Fruit fly (Drosophila melanogaster) whole organism, wandering third instar larva: ENCODE measurements around the gene CG11438.

Experiments used
- HLH106 ChIP-seq: fragments of 200-800 bp; optimal IDR thresholded peaks from 3 replicates; lab custom pipeline; 2019; ENCODE audit warnings: missing biosample characterization, mild to moderate bottlenecking, missing genetic modification characterization, moderate library complexity
- OdsH ChIP-seq: fragments of 200-800 bp; sonication (Bioruptor generic); optimal IDR thresholded peaks from 2 replicates; lab custom pipeline; 2016; ENCODE audit warnings: missing biosample characterization, mild to moderate bottlenecking, missing genetic modification characterization
- Rel ChIP-seq, 2 experiments: fragments of 200-800 bp; sonication (Bioruptor generic) in 1 of 2; optimal IDR thresholded peaks; 2 replicates in 1 of 2; 3 replicates in 1 of 2; lab custom pipeline; 2016 to 2019; ENCODE audit warnings: mild to moderate bottlenecking in 2 of 2, missing biosample characterization in 2 of 2, missing genetic modification characterization in 2 of 2, moderate library complexity in 1 of 2
- Sp1 ChIP-seq: fragments of 200-800 bp; sonication (Bioruptor generic); optimal IDR thresholded peaks from 3 replicates; lab custom pipeline; 2019; ENCODE audit warnings: missing biosample characterization, mild to moderate bottlenecking, missing genetic modification characterization, moderate library complexity
- dl ChIP-seq, 2 experiments: fragments of 175-275, 200-275 bp in 1 of 2; fragments of 200-275 bp in 1 of 2; sonication (Bioruptor generic); optimal IDR thresholded peaks; lab custom pipeline; 2018; ENCODE audit warnings: mild to moderate bottlenecking in 2 of 2, missing biosample characterization in 2 of 2, missing genetic modification characterization in 2 of 2, moderate library complexity in 2 of 2; ENCODE audit not compliant: partially characterized antibody in 2 of 2, insufficient read depth in 1 of 2
- jim ChIP-seq: fragments of 175-275, 200-325 bp; sonication (Bioruptor generic); optimal IDR thresholded peaks from 2 replicates; lab custom pipeline; 2016; ENCODE audit warnings: missing biosample characterization, mild to moderate bottlenecking, missing genetic modification characterization
- lola ChIP-seq: fragments of >200 bp; optimal IDR thresholded peaks from 2 replicates; lab custom pipeline; 2017; ENCODE audit warnings: missing biosample characterization, missing genetic modification characterization
- pan ChIP-seq: fragments of >200 bp; optimal IDR thresholded peaks from 2 replicates; lab custom pipeline; 2017
- psq ChIP-seq: fragments of 200-800 bp; sonication (Bioruptor generic); optimal IDR thresholded peaks from 3 replicates; lab custom pipeline; 2017; ENCODE audit warnings: missing biosample characterization, mild to moderate bottlenecking, missing genetic modification characterization, moderate library complexity
- rgr ChIP-seq: fragments of 200-800 bp; sonication (Bioruptor generic); optimal IDR thresholded peaks from 3 replicates; lab custom pipeline; 2016; ENCODE audit warnings: missing biosample characterization, mild to moderate bottlenecking, missing genetic modification characterization
- sage ChIP-seq: fragments of 200-800 bp; sonication (Bioruptor generic); optimal IDR thresholded peaks from 2 replicates; lab custom pipeline; 2016; ENCODE audit warnings: missing biosample characterization, mild to moderate bottlenecking, missing genetic modification characterization

DNA sequence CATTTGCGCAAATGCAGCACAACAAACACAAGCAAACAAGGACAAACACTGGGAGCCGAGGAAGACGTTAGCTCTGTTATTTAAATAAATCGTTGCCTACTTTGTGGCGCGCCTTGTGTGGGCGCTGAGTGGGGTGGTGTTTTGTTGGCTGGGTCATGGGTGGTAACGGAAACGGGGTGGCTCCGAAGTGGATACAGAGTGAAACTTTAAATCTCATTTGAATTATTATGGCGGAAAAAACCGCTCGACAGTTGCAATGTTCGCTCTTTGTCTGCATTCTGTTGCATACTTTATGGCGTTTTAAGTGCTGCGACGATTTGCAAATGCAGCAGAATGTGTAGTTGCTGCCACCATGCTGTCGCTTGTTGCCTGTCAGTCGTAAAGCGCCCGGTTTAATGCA is 32.2 kb downstream of the CG11438 start:
- no peak for TF ChIP-seq pan (lab: Kevin White, UChicago)
- no peak for TF ChIP-seq jim (GFP tag; lab: Kevin White, UChicago)
- no peak for TF ChIP-seq lola (GFP tag; lab: Kevin White, UChicago)
- no peak for TF ChIP-seq psq (GFP tag; lab: Kevin White, UChicago)
- no peak for TF ChIP-seq OdsH
- TF ChIP-seq HLH106: no peak
- no peak for TF ChIP-seq rgr (GFP tag; lab: Kevin White, UChicago)
- TF ChIP-seq sage (GFP tag; lab: Kevin White, UChicago): no peak
- no peak for TF ChIP-seq dl (GFP tag; optimal IDR thresholded peaks at IDR 0.05; lab: Kevin White, UChicago; ENCODE audit: insufficient read depth in 1 of 2, partially characterized antibody in 2 of 2)
- no peak for TF ChIP-seq Rel (GFP tag; optimal IDR thresholded peaks at IDR 0.05; lab: Kevin White, UChicago)
- TF ChIP-seq Rel (tag; optimal IDR thresholded peaks at IDR 0.05; lab: Kevin White, UChicago): no peak
- no peak for TF ChIP-seq Sp1 (GFP tag; lab: Kevin White, UChicago)
